Worm (Caenorhabditis elegans) whole organism, L3 larva: ENCODE results near the gene msp-32.

Experiments
- R02D3.7 ChIP-seq: fragments of 150-350 bp; optimal IDR thresholded peaks from 2 replicates; lab custom pipeline; 2014; ENCODE audit warnings: missing biosample characterization, missing genetic modification characterization
- aly-2 ChIP-seq: fragments of 150-350 bp; optimal IDR thresholded peaks from 2 replicates; lab custom pipeline; 2014; ENCODE audit warnings: missing biosample characterization, missing genetic modification characterization
- egl-27 ChIP-seq: sonication (generic microtip); optimal IDR thresholded peaks from 4 replicates; lab custom pipeline; 2017; ENCODE audit warnings: missing biosample characterization, missing genetic modification reagents, missing genetic modification characterization
- mdl-1 ChIP-seq: fragments of 150-350 bp; optimal IDR thresholded peaks from 2 replicates; lab custom pipeline; 2014; ENCODE audit warnings: missing biosample characterization, missing genetic modification characterization
- nhr-11 ChIP-seq: fragments of 150-350 bp; optimal IDR thresholded peaks from 2 replicates; lab custom pipeline; 2014; ENCODE audit warnings: missing biosample characterization, missing genetic modification characterization
- nhr-237 ChIP-seq: fragments of 150-350 bp; optimal IDR thresholded peaks from 2 replicates; lab custom pipeline; 2014; ENCODE audit warnings: missing biosample characterization, missing genetic modification characterization
- nhr-25 ChIP-seq: sonication (generic microtip); optimal IDR thresholded peaks from 2 replicates; lab custom pipeline; 2017; ENCODE audit warnings: missing biosample characterization, missing genetic modification characterization
- nhr-28 ChIP-seq: fragments of 150-350 bp; optimal IDR thresholded peaks from 2 replicates; lab custom pipeline; 2014; ENCODE audit warnings: missing biosample characterization, missing genetic modification characterization
- nhr-43 ChIP-seq: sonication (generic microtip); optimal IDR thresholded peaks from 2 replicates; lab custom pipeline; 2016; ENCODE audit warnings: mild to moderate bottlenecking, missing genetic modification characterization, missing compliant biosample characterization; ENCODE audit not compliant: poor library complexity, severe bottlenecking
- nhr-76 ChIP-seq: fragments of 150-350 bp; sonication (generic microtip); optimal IDR thresholded peaks from 5 replicates; lab custom pipeline; 2014; ENCODE audit warnings: missing biosample characterization, missing genetic modification characterization
- pha-4 ChIP-seq: fragments of 150-350 bp; optimal IDR thresholded peaks from 2 replicates; lab custom pipeline; 2014; ENCODE audit warnings: missing biosample characterization, missing genetic modification reagents, missing genetic modification characterization
- skn-1 ChIP-seq: fragments of 150-350 bp; optimal IDR thresholded peaks from 2 replicates; lab custom pipeline; 2014; ENCODE audit warnings: missing biosample characterization, missing genetic modification characterization
- snpc-4 ChIP-seq: fragments of 150-350 bp; optimal IDR thresholded peaks from 2 replicates; lab custom pipeline; 2014; ENCODE audit warnings: missing biosample characterization, missing genetic modification characterization
- ztf-4 ChIP-seq: fragments of 150-350 bp; optimal IDR thresholded peaks from 2 replicates; lab custom pipeline; 2014; ENCODE audit warnings: missing biosample characterization, missing genetic modification characterization

ce11 chrII:4883412-4883811 is 15.2 kb upstream of the msp-32 start, which contains the start of gene gst-8:
- TF ChIP-seq nhr-237 (tag; lab: Kevin White, UChicago) (no peak), pha-4 (tag; lab: Kevin White, UChicago) (no peak), nhr-25 (no peak), aly-2 (no peak), mdl-1 (tag; lab: Kevin White, UChicago) (no peak), nhr-43 (no peak), nhr-28 (no peak), nhr-76 (no peak), egl-27 (tag; lab: Kevin White, UChicago) (no peak), snpc-4 (tag; lab: Kevin White, UChicago) (no peak), R02D3.7 (no peak), skn-1 (no peak), nhr-11 (tag; lab: Kevin White, UChicago) (no peak), ztf-4 (tag; lab: Kevin White, UChicago) (no peak)
